Fruit fly (Drosophila melanogaster): ENCODE data around the gene fne.
A peak's percentile ranks its signal among the peaks of the same experiment; 100 is the strongest.

fne gene

dm6 chrX:12939951-12940350, 22.7 kb downstream of the fne start:
- no peak for TF ChIP-seq CG12605 (GFP tag; IDR thresholded peaks at IDR 0.05)
- TF ChIP-seq gl (tag; optimal IDR thresholded peaks at IDR 0.05), result no peak
- no peak for TF ChIP-seq CG8301 (tag; optimal IDR thresholded peaks at IDR 0.05)
- peak; percentile 23 for TF ChIP-seq CG14655 (GFP tag; optimal IDR thresholded peaks at IDR 0.05)
- TF ChIP-seq EcR (GFP tag; optimal IDR thresholded peaks at IDR 0.05), result peak; percentile 46
- peak; percentile 18 for TF ChIP-seq Snoo (tag; optimal IDR thresholded peaks at IDR 0.05)
- peak; percentile 42 for TF ChIP-seq CG15710 (tag; optimal IDR thresholded peaks at IDR 0.05)
- peak; percentile 49 for TF ChIP-seq CG8159 (tag; optimal IDR thresholded peaks at IDR 0.05)

dm6 chrX:12940396-12940795, 23.1 kb downstream of the fne start:
- TF ChIP-seq EcR (GFP tag; optimal IDR thresholded peaks at IDR 0.05) (no peak), CG8301 (tag; optimal IDR thresholded peaks at IDR 0.05) (no peak), CG12605 (GFP tag; IDR thresholded peaks at IDR 0.05) (no peak), CG17806 (tag; optimal IDR thresholded peaks at IDR 0.05) (no peak), CG9948 (tag; optimal IDR thresholded peaks at IDR 0.05) (no peak), D1 (tag; optimal IDR thresholded peaks at IDR 0.05) (no peak), CG10348 (GFP tag; IDR thresholded peaks at IDR 0.05) (no peak), Pif1B (GFP tag; optimal IDR thresholded peaks at IDR 0.05) (no peak), fd96Ca (GFP tag; IDR thresholded peaks at IDR 0.05) (no peak), CG32121 (GFP tag; IDR thresholded peaks at IDR 0.05) (no peak), CG8159 (tag; optimal IDR thresholded peaks at IDR 0.05) (no peak), CG13204 (GFP tag; optimal IDR thresholded peaks at IDR 0.05) (no peak), rn (GFP tag; IDR thresholded peaks at IDR 0.05) (no peak), gl (tag; optimal IDR thresholded peaks at IDR 0.05) (no peak), CG34367 (tag; optimal IDR thresholded peaks at IDR 0.05) (no peak), Pif1A (GFP tag; optimal IDR thresholded peaks at IDR 0.05) (no peak), CG4496 (GFP tag; IDR thresholded peaks at IDR 0.05) (no peak), Ets98B (GFP tag; IDR thresholded peaks at IDR 0.05) (no peak)

dm6 chrX:12947670-12948069, 30.4 kb downstream of the fne start:
- TF ChIP-seq EcR (GFP tag; optimal IDR thresholded peaks at IDR 0.05), result no peak
- no peak for TF ChIP-seq D1 (tag; optimal IDR thresholded peaks at IDR 0.05)
- no peak for TF ChIP-seq CG17806 (tag; optimal IDR thresholded peaks at IDR 0.05)

DNA sequence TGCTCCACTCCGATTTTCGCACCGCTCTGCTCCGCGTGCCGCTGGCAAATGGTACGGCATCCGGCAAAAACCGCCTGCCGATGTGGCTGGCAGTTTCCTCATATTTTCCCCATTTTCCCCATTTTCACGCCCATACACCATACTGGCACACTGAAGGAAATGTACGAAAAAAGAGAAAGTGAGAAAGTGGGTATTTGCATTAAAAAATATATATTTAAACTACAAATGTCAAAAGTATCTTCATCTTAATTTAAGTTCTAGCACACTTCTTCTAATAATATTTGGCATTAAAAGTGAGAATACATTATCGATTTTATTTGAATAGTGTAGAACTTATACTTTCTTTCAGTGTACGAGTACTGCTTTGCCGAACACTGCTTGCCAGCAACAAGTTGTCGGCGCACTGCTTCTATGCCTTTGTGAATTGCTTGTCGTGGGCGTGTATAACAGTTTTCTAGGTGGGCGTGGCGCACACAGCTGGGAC, 40.2 kb downstream of the fne start, which contains the start of gene hec:
TSS of gene hec (minus strand) at position 51 of the 484 bp plus-strand sequence.
- TF ChIP-seq CG12605 (GFP tag; IDR thresholded peaks at IDR 0.05) (0 out of 2 replicates have a peak, but pooled peaks have one; percentile 43), CG8301 (tag; optimal IDR thresholded peaks at IDR 0.05) (no peak)

DNA sequence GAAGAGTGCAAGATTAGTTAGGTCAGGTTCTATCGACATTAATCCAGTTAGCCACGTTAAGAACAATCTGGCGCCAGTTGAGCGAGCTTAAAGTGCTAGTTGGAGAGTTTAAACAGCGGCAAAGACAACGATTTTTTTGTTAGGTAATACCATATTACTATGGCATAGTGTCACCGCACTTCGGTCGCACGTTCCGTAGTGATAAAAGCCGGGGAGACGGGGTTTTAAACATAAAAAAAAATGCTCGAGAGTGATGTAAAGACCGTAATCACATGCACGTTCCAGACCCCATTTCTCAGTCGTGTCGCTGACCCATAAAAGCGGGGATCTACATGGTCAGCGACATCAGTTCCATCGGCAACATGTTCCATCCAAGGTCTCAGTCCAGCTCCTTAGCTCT, 41.6 kb downstream of the fne start, which contains the start of gene CG32642:
TSS of gene CG32642 (plus strand) at position 301 of the 400 bp plus-strand sequence.
- TF ChIP-seq Ets98B (GFP tag; IDR thresholded peaks at IDR 0.05) (no peak), CG34367 (tag; optimal IDR thresholded peaks at IDR 0.05) (no peak), CG8159 (tag; optimal IDR thresholded peaks at IDR 0.05) (no peak), CG32121 (GFP tag; IDR thresholded peaks at IDR 0.05) (no peak), CG8301 (tag; optimal IDR thresholded peaks at IDR 0.05) (no peak), Pif1A (GFP tag; optimal IDR thresholded peaks at IDR 0.05) (no peak), CG15710 (tag; optimal IDR thresholded peaks at IDR 0.05) (no peak), CG4496 (GFP tag; IDR thresholded peaks at IDR 0.05) (no peak), CG10348 (GFP tag; IDR thresholded peaks at IDR 0.05) (no peak), CG12605 (GFP tag; IDR thresholded peaks at IDR 0.05) (no peak), CG13204 (GFP tag; optimal IDR thresholded peaks at IDR 0.05) (no peak), Snoo (tag; optimal IDR thresholded peaks at IDR 0.05) (no peak), CG9948 (tag; optimal IDR thresholded peaks at IDR 0.05) (no peak), CG17806 (tag; optimal IDR thresholded peaks at IDR 0.05) (no peak), D1 (tag; optimal IDR thresholded peaks at IDR 0.05) (no peak)

DNA sequence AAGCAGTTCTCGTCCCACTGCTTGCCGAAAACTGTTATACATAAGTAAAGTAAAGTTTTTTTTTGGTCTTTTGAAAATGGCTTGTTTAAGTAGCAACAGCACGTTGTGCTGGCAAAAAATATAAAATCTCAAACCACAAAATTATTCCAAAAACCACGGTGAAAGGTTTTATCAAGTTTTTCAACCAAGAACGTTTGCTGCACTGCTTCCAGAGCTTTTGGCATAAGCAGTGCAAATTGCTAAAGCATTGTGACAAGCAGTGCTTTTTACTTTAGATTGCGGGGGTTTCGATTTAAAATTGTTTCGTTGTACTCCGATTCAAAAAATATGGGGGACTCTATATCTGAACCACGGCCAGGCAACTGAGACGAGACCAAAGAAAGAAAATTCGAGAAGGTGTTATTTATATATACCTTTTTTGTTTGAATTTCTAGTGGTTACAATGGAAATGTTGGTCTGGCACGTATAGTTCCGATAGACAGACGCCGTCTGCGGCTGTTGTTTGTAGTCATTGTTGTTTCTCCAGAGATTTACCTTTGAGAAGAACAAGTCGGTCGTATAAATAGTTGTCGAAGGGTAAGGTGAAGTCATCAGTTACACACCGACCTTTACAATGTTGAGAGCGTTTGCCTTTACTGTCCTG, 50.1 kb downstream of the fne start, which contains the start of gene Mur11Da:
TSS of gene Mur11Da (plus strand) at position 593 of the 643 bp plus-strand sequence.
- TF ChIP-seq CG8159 (tag; optimal IDR thresholded peaks at IDR 0.05), result no peak
- no peak for TF ChIP-seq Pif1A (GFP tag; optimal IDR thresholded peaks at IDR 0.05)
- TF ChIP-seq CG13204 (GFP tag; optimal IDR thresholded peaks at IDR 0.05), result no peak
- TF ChIP-seq CG32121 (GFP tag; IDR thresholded peaks at IDR 0.05), result no peak
- TF ChIP-seq D1 (tag; optimal IDR thresholded peaks at IDR 0.05), result no peak
- TF ChIP-seq CG14655 (GFP tag; optimal IDR thresholded peaks at IDR 0.05), result no peak
- no peak for TF ChIP-seq Snoo (tag; optimal IDR thresholded peaks at IDR 0.05)
- no peak for TF ChIP-seq CG10348 (GFP tag; IDR thresholded peaks at IDR 0.05)
- TF ChIP-seq Ets98B (GFP tag; IDR thresholded peaks at IDR 0.05), result no peak
- no peak for TF ChIP-seq fd96Ca (GFP tag; IDR thresholded peaks at IDR 0.05)
- TF ChIP-seq CG34367 (tag; optimal IDR thresholded peaks at IDR 0.05), result no peak
- TF ChIP-seq Pif1B (GFP tag; optimal IDR thresholded peaks at IDR 0.05), result no peak
- no peak for TF ChIP-seq CG15710 (tag; optimal IDR thresholded peaks at IDR 0.05)
- no peak for TF ChIP-seq EcR (GFP tag; optimal IDR thresholded peaks at IDR 0.05)
- no peak for TF ChIP-seq CG8301 (tag; optimal IDR thresholded peaks at IDR 0.05)
- TF ChIP-seq rn (GFP tag; IDR thresholded peaks at IDR 0.05), result no peak

- TF ChIP-seq Pif1B (GFP tag; optimal IDR thresholded peaks at IDR 0.05), result no peak
- no peak for TF ChIP-seq CG34367 (tag; optimal IDR thresholded peaks at IDR 0.05)
- no peak for TF ChIP-seq CG17806 (tag; optimal IDR thresholded peaks at IDR 0.05)
- TF ChIP-seq CG14655 (GFP tag; optimal IDR thresholded peaks at IDR 0.05), result no peak
- TF ChIP-seq CG8301 (tag; optimal IDR thresholded peaks at IDR 0.05), result no peak
- no peak for TF ChIP-seq D1 (tag; optimal IDR thresholded peaks at IDR 0.05)
- no peak for TF ChIP-seq Snoo (tag; optimal IDR thresholded peaks at IDR 0.05)
- TF ChIP-seq gl (tag; optimal IDR thresholded peaks at IDR 0.05), result no peak
- no peak for TF ChIP-seq CG4496 (GFP tag; IDR thresholded peaks at IDR 0.05)
- TF ChIP-seq CG10348 (GFP tag; IDR thresholded peaks at IDR 0.05), result no peak
- no peak for TF ChIP-seq CG13204 (GFP tag; optimal IDR thresholded peaks at IDR 0.05)
Observed at dm6 chrX:12970411-12970810, 53.1 kb downstream of the fne start, which contains the start of gene CG15721. TSS of gene CG15721 (plus strand) at chrX:12970711.

All from whole organism, pupa.